Fruit fly (Drosophila melanogaster): ENCODE data around the gene mip130.

mip130 gene

DNA sequence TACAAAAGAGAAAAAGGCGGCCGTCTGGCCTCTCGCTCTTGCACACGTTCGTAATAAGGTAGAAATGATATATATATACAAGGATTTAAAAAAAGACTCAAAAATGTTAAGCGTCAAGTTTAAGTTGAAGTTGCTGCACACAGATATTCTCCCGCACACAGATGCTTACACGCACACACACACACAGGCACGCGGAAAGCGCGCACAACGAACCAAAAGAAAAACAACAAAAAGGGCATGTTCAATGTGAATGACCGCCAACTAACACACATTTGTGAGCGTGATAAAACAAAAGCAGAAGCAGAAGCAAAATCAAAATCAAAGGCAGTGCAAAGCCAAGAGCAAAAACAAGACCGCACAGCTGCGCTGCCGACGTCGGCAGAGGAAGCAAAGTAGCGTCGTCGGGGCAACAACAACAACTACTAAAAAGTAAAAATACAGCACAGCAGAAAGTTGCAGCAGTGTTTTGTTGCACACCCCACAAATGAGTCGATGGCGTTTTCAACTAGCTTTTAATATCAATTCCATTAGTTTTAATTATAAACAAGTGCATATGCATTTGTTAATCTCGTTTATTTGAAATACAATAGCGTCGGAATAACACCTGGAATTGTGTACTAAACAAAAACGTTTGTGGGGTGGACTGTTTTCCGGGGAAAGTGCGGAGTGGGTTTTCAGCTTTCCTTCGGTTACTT is 39.3 kb downstream of the mip130 start (continued):
- TF ChIP-seq CG2678 (tag; optimal IDR thresholded peaks at IDR 0.05) (peak; percentile 96), sens (GFP tag) (peak; percentile 100), CG1602 (GFP tag; optimal IDR thresholded peaks at IDR 0.05) (peak; percentile 97), CG30020 (tag; optimal IDR thresholded peaks at IDR 0.05) (peak; percentile 82), CG2202 (tag; optimal IDR thresholded peaks at IDR 0.05) (peak; percentile 98), crp (GFP tag; optimal IDR thresholded peaks at IDR 0.05) (peak; percentile 12 to 72), CG11247 (GFP tag; IDR thresholded peaks at IDR 0.05) (peak; percentile 91), hb (GFP tag; IDR thresholded peaks at IDR 0.05; ENCODE audit: partially characterized antibody) (no peak), Dip2 (GFP tag; IDR thresholded peaks at IDR 0.05) (peak; percentile 21; the same call in 1 of the 2 replicates), D19A (tag; optimal IDR thresholded peaks at IDR 0.05) (peak; percentile 95), bcd (GFP tag; optimal IDR thresholded peaks at IDR 0.05) (peak; percentile 94), croc (GFP tag; conservative IDR thresholded peaks at IDR 0.05) (peak; percentile 95), NK7.1 (GFP tag; optimal IDR thresholded peaks at IDR 0.05) (peak; percentile 88), bab2 (GFP tag; optimal IDR thresholded peaks at IDR 0.05) (peak; percentile 95), esg (GFP tag; conservative IDR thresholded peaks at IDR 0.05) (peak; percentile 91), eve (GFP tag; optimal IDR thresholded peaks at IDR 0.05) (peak; percentile 88 to 98), CG11093 (GFP tag; IDR thresholded peaks at IDR 0.05) (peak; percentile 94), sd (tag; optimal IDR thresholded peaks at IDR 0.05) (peak; percentile 50), Lim3 (GFP tag; IDR thresholded peaks at IDR 0.05) (peak; percentile 72), CG10979 (tag; optimal IDR thresholded peaks at IDR 0.05) (peak; percentile 99), jigr1 (GFP tag; IDR thresholded peaks at IDR 0.05) (peak; percentile 79), CG34376 (GFP tag; optimal IDR thresholded peaks at IDR 0.05) (peak; percentile 35), sens-2 (GFP tag; IDR thresholded peaks at IDR 0.05) (peak; percentile 97), CG1024 (GFP tag; IDR thresholded peaks at IDR 0.05) (peak; percentile 95), Ssrp (tag; optimal IDR thresholded peaks at IDR 0.05) (peak; percentile 97), CG15696 (tag; optimal IDR thresholded peaks at IDR 0.05) (peak; percentile 97), CG7963 (GFP tag; IDR thresholded peaks at IDR 0.05; ENCODE audit: partially characterized antibody) (no peak), odd (GFP tag; optimal IDR thresholded peaks at IDR 0.05) (peak; percentile 94), grau (tag; optimal IDR thresholded peaks at IDR 0.05) (peak; percentile 96), Usf (GFP tag; optimal IDR thresholded peaks at IDR 0.05) (peak; percentile 90), CG16779 (GFP tag; IDR thresholded peaks at IDR 0.05) (peak; percentile 79), Adf1 (GFP tag; IDR thresholded peaks at IDR 0.05) (peak; percentile 77), wdn (GFP tag; IDR thresholded peaks at IDR 0.05) (peak; percentile 73), btn (GFP tag; optimal IDR thresholded peaks at IDR 0.05) (peak; percentile 97), Optix (GFP tag; IDR thresholded peaks at IDR 0.05) (peak; percentile 96), psq (GFP tag; optimal IDR thresholded peaks at IDR 0.05) (peak; percentile 62), CG14965 (GFP tag; optimal IDR thresholded peaks at IDR 0.05; ENCODE audit: borderline replicate concordance) (peak; percentile 77), Dad (GFP tag; optimal IDR thresholded peaks at IDR 0.05) (peak; percentile 90), Mes4 (GFP tag; optimal IDR thresholded peaks at IDR 0.05) (peak; percentile 96), CG9215 (GFP tag; IDR thresholded peaks at IDR 0.05) (peak; percentile 77), nerfin-2 (GFP tag; IDR thresholded peaks at IDR 0.05; ENCODE audit: partially characterized antibody) (no peak), D (optimal IDR thresholded peaks at IDR 0.05) (no peak), D (GFP tag; optimal IDR thresholded peaks at IDR 0.05) (peak; percentile 98), zen2 (GFP tag; IDR thresholded peaks at IDR 0.05; ENCODE audit: partially characterized antibody) (no peak), Nf-YA (GFP tag; IDR thresholded peaks at IDR 0.05) (peak; percentile 88), CG3995 (GFP tag; optimal IDR thresholded peaks at IDR 0.05) (peak; percentile 15), Hr3 (GFP tag; optimal IDR thresholded peaks at IDR 0.05) (peak; percentile 90), Vsx1 (GFP tag; optimal IDR thresholded peaks at IDR 0.05) (peak; percentile 89), CG17568 (GFP tag; optimal IDR thresholded peaks at IDR 0.05) (peak; percentile 94), CG13894 (tag; optimal IDR thresholded peaks at IDR 0.05) (peak; percentile 71)
